Fruit fly (Drosophila melanogaster) whole organism, embryonic: ENCODE data around the gene CG6398.

ENCODE experiments used
- C15 ChIP-seq: fragments of 200-800 bp; sonication (Bioruptor generic); IDR thresholded peaks from 3 replicates; pipeline ENCODE4 v1.3.6; 2022; ENCODE audit warnings: missing biosample characterization, missing genetic modification characterization
- CG1024 ChIP-seq: fragments of 200-800 bp; sonication (Bioruptor generic); IDR thresholded peaks from 2 replicates; pipeline ENCODE4 v1.3.6; 2022; ENCODE audit warnings: missing biosample characterization, missing genetic modification characterization
- CG10543 ChIP-seq: fragments of 200-800 bp; sonication (Bioruptor generic); optimal IDR thresholded peaks from 3 replicates; lab custom pipeline; 2017; ENCODE audit warnings: missing biosample characterization, mild to moderate bottlenecking, missing genetic modification characterization, moderate library complexity
- CG10979 ChIP-seq: fragments of 200-800 bp; sonication (Bioruptor generic); optimal IDR thresholded peaks from 2 replicates; lab custom pipeline; 2018; ENCODE audit warnings: missing biosample characterization, mild to moderate bottlenecking, missing genetic modification characterization, moderate library complexity
- CG11085 ChIP-seq: fragments of 200-800 bp; sonication (Bioruptor generic); IDR thresholded peaks from 2 replicates; pipeline ENCODE4 v1.3.6; 2022; ENCODE audit warnings: missing biosample characterization, missing genetic modification characterization
- CG13424 ChIP-seq: fragments of 200-800 bp; sonication (Bioruptor generic); optimal IDR thresholded peaks from 2 replicates; lab custom pipeline; 2019; ENCODE audit warnings: missing biosample characterization, mild to moderate bottlenecking, missing genetic modification characterization, moderate library complexity
- CG17359 ChIP-seq: fragments of 200-800 bp; sonication (Bioruptor generic); optimal IDR thresholded peaks from 3 replicates; lab custom pipeline; 2018; ENCODE audit warnings: missing biosample characterization, mild to moderate bottlenecking, missing genetic modification characterization, moderate library complexity
- CG17829 ChIP-seq: fragments of 200-800 bp; optimal IDR thresholded peaks from 2 replicates; lab custom pipeline; 2019; ENCODE audit warnings: missing biosample characterization, mild to moderate bottlenecking, missing genetic modification characterization, moderate library complexity
- CG17912 ChIP-seq: fragments of 200-800 bp; sonication (Bioruptor generic); optimal IDR thresholded peaks from 2 replicates; lab custom pipeline; 2018; ENCODE audit warnings: missing biosample characterization, mild to moderate bottlenecking, missing genetic modification characterization
- CG2199 ChIP-seq: fragments of 200-800 bp; sonication (Bioruptor generic); IDR thresholded peaks from 3 replicates; pipeline ENCODE4 v1.3.6; 2022; ENCODE audit warnings: missing biosample characterization, missing genetic modification characterization
- CG2678 ChIP-seq: fragments of 200-800 bp; sonication (Bioruptor generic); optimal IDR thresholded peaks from 3 replicates; lab custom pipeline; 2019; ENCODE audit warnings: missing biosample characterization, mild to moderate bottlenecking, missing genetic modification characterization, moderate library complexity
- CG30403 ChIP-seq: fragments of 200-800 bp; sonication (Bioruptor generic); optimal IDR thresholded peaks from 3 replicates; lab custom pipeline; 2016; ENCODE audit warnings: missing biosample characterization, missing genetic modification characterization
- CG31365 ChIP-seq: fragments of 200-800 bp; sonication (Bioruptor generic); optimal IDR thresholded peaks from 2 replicates; lab custom pipeline; 2018; ENCODE audit warnings: missing biosample characterization, mild to moderate bottlenecking, missing genetic modification characterization
- CG32532 ChIP-seq: fragments of 200-800 bp; sonication (Bioruptor generic); IDR thresholded peaks from 2 replicates; pipeline ENCODE4 v1.3.6; 2022; ENCODE audit warnings: missing biosample characterization, missing genetic modification characterization
- CG33213 ChIP-seq: fragments of 200-800 bp; sonication (Bioruptor generic); optimal IDR thresholded peaks from 3 replicates; lab custom pipeline; 2016; ENCODE audit warnings: missing biosample characterization, missing genetic modification characterization
- CG3726 ChIP-seq: fragments of 200-800 bp; sonication (Bioruptor generic); IDR thresholded peaks from 3 replicates; pipeline ENCODE4, ENCODE4 v1.3.6; 2022; ENCODE audit warnings: missing biosample characterization, missing genetic modification characterization
- CG3847 ChIP-seq: fragments of 200-800 bp; sonication (Bioruptor generic); IDR thresholded peaks from 2 replicates; pipeline ENCODE4 v1.3.6; 2022; ENCODE audit warnings: missing biosample characterization, missing genetic modification characterization
- CG7372 ChIP-seq: fragments of 200-800 bp; sonication (Bioruptor generic); IDR thresholded peaks from 2 replicates; pipeline ENCODE4 v1.3.6; 2022; ENCODE audit warnings: missing biosample characterization, missing genetic modification characterization
- CG7786 ChIP-seq: fragments of 200-800 bp; sonication (Bioruptor generic); optimal IDR thresholded peaks from 2 replicates; lab custom pipeline; 2016; ENCODE audit warnings: missing biosample characterization, missing genetic modification characterization
- CG9932 ChIP-seq: fragments of 200-800 bp; sonication (Bioruptor generic); IDR thresholded peaks from 2 replicates; pipeline ENCODE4 v1.3.6; 2022; ENCODE audit warnings: missing biosample characterization, missing genetic modification characterization
- Dek ChIP-seq: fragments of 200-800 bp; sonication (Bioruptor generic); optimal IDR thresholded peaks from 3 replicates; lab custom pipeline; 2019; ENCODE audit warnings: missing biosample characterization, mild to moderate bottlenecking, missing genetic modification characterization, moderate library complexity
- Doc3 ChIP-seq: fragments of 200-800 bp; sonication (Bioruptor generic); IDR thresholded peaks from 3 replicates; pipeline ENCODE4 v1.3.6; 2022; ENCODE audit warnings: missing biosample characterization, missing genetic modification characterization; ENCODE audit not compliant: partially characterized antibody
- Hand ChIP-seq: fragments of 200-800 bp; sonication (Bioruptor generic); optimal IDR thresholded peaks from 2 replicates; lab custom pipeline; 2017; ENCODE audit warnings: mild to moderate bottlenecking, missing biosample characterization, missing genetic modification reagents, missing genetic modification characterization
- Lhr ChIP-seq: fragments of 200-800 bp; sonication (Bioruptor generic); optimal IDR thresholded peaks from 3 replicates; lab custom pipeline; 2017; ENCODE audit warnings: mild to moderate bottlenecking, missing biosample characterization, missing genetic modification reagents, missing genetic modification characterization
- Mes4 ChIP-seq: fragments of 200-800 bp; sonication (Bioruptor generic); optimal IDR thresholded peaks from 2 replicates; lab custom pipeline; 2016; ENCODE audit warnings: missing biosample characterization, missing genetic modification characterization
- Myb ChIP-seq: fragments of 200-800 bp; sonication (Bioruptor generic); optimal IDR thresholded peaks from 2 replicates; lab custom pipeline; 2016; ENCODE audit warnings: missing biosample characterization, missing genetic modification characterization
- Nf-YA ChIP-seq: fragments of 200-800 bp; sonication (Bioruptor generic); IDR thresholded peaks from 2 replicates; pipeline ENCODE4 v1.3.6; 2022; ENCODE audit warnings: missing biosample characterization, missing genetic modification characterization
- NfI ChIP-seq: fragments of 200-800 bp; sonication (Bioruptor generic); optimal IDR thresholded peaks from 3 replicates; lab custom pipeline; 2018; ENCODE audit warnings: missing biosample characterization, mild to moderate bottlenecking, missing genetic modification characterization, moderate library complexity
- Poxn ChIP-seq: fragments of 200-800 bp; sonication (Bioruptor generic); IDR thresholded peaks from 2 replicates; pipeline ENCODE4 v1.3.6; 2022; ENCODE audit warnings: missing biosample characterization, missing genetic modification characterization
- Ptx1 ChIP-seq: fragments of 200-800 bp; sonication (Bioruptor generic); IDR thresholded peaks from 2 replicates; pipeline ENCODE4 v1.3.6; 2022; ENCODE audit warnings: missing biosample characterization, missing genetic modification characterization
- Scr ChIP-seq: fragments of 200-800 bp; sonication (Bioruptor generic); IDR thresholded peaks from 2 replicates; pipeline ENCODE4 v1.3.6; 2022; ENCODE audit warnings: missing biosample characterization, missing genetic modification characterization; ENCODE audit not compliant: partially characterized antibody
- Sry-δ ChIP-seq: fragments of 200-800 bp; sonication (Bioruptor generic); optimal IDR thresholded peaks from 2 replicates; lab custom pipeline; 2016; ENCODE audit warnings: missing biosample characterization, missing genetic modification characterization
- aop ChIP-seq: fragments of 200-800 bp; sonication (Bioruptor generic); IDR thresholded peaks from 2 replicates; pipeline ENCODE4 v1.3.6; 2022; ENCODE audit warnings: missing biosample characterization, missing genetic modification characterization
- ase ChIP-seq: fragments of 200-800 bp; sonication (Bioruptor generic); IDR thresholded peaks from 3 replicates; pipeline ENCODE4 v1.3.6; 2022; ENCODE audit warnings: missing biosample characterization, missing genetic modification characterization
- bab2 ChIP-seq: fragments of 200-800 bp; sonication (Bioruptor generic); optimal IDR thresholded peaks from 2 replicates; lab custom pipeline; 2016; ENCODE audit warnings: missing biosample characterization, missing genetic modification characterization
- bbx ChIP-seq: fragments of 200-800 bp; sonication (Bioruptor generic); IDR thresholded peaks from 2 replicates; pipeline ENCODE4 v1.3.6; 2022; ENCODE audit warnings: missing biosample characterization, missing genetic modification characterization; ENCODE audit not compliant: partially characterized antibody
- cato ChIP-seq: fragments of 200-800 bp; sonication (Bioruptor generic); optimal IDR thresholded peaks from 2 replicates; lab custom pipeline; 2016; ENCODE audit warnings: missing biosample characterization, missing genetic modification characterization, borderline replicate concordance
- dmrt11E ChIP-seq: fragments of 200-800 bp; sonication (Bioruptor generic); optimal IDR thresholded peaks from 3 replicates; lab custom pipeline; 2018; ENCODE audit warnings: missing biosample characterization, mild to moderate bottlenecking, missing genetic modification characterization, moderate library complexity
- gsb ChIP-seq: fragments of 200-800 bp; sonication (Bioruptor generic); IDR thresholded peaks from 2 replicates; pipeline ENCODE4 v1.3.6; 2022; ENCODE audit warnings: missing biosample characterization, missing genetic modification characterization
- ken ChIP-seq: fragments of 200-800 bp; sonication (Bioruptor generic); IDR thresholded peaks from 3 replicates; pipeline ENCODE4 v1.3.6; 2022; ENCODE audit warnings: missing biosample characterization, missing genetic modification characterization
- pfk ChIP-seq: fragments of 200-800 bp; sonication (Bioruptor generic); optimal IDR thresholded peaks from 2 replicates; lab custom pipeline; 2018; ENCODE audit warnings: missing biosample characterization, mild to moderate bottlenecking, missing genetic modification characterization, moderate library complexity
- phol ChIP-seq: fragments of 200-800 bp; sonication (Bioruptor generic); optimal IDR thresholded peaks from 3 replicates; lab custom pipeline; 2018; ENCODE audit warnings: missing biosample characterization, mild to moderate bottlenecking, missing genetic modification characterization, moderate library complexity
- prd ChIP-seq, 3 experiments: fragments of >200 bp in 2 of 3; fragments of 200-800 bp in 1 of 3; sonication (Bioruptor generic) in 1 of 3; optimal IDR thresholded peaks in 2 of 3; IDR thresholded peaks in 1 of 3; 2 replicates in 2 of 3; 3 replicates in 1 of 3; pipeline versions ENCODE4 v1.3.6 to Lab custom; 2017 to 2022; ENCODE audit warnings: missing biosample characterization in 1 of 3, missing genetic modification characterization in 1 of 3
- rib ChIP-seq: fragments of 200-800 bp; sonication (Bioruptor generic); IDR thresholded peaks from 2 replicates; pipeline ENCODE4 v1.3.6; 2022; ENCODE audit warnings: missing biosample characterization, missing genetic modification characterization
- sd ChIP-seq: fragments of 200-800 bp; sonication (Bioruptor generic); optimal IDR thresholded peaks from 3 replicates; lab custom pipeline; 2018; ENCODE audit warnings: missing biosample characterization, mild to moderate bottlenecking, missing genetic modification characterization, moderate library complexity
- sim ChIP-seq: fragments of 200-800 bp; sonication (Bioruptor generic); IDR thresholded peaks from 2 replicates; pipeline ENCODE4 v1.3.6; 2022; ENCODE audit warnings: missing biosample characterization, missing genetic modification characterization
- sob ChIP-seq: fragments of 200-800 bp; sonication (Bioruptor generic); IDR thresholded peaks from 2 replicates; pipeline ENCODE4 v1.3.6; 2022; ENCODE audit warnings: missing biosample characterization, missing genetic modification characterization
- trem ChIP-seq: fragments of 200-800 bp; optimal IDR thresholded peaks from 3 replicates; lab custom pipeline; 2019; ENCODE audit warnings: missing biosample characterization, mild to moderate bottlenecking, missing genetic modification characterization, moderate library complexity
- unc-4 ChIP-seq: fragments of 200-800 bp; sonication (Bioruptor generic); IDR thresholded peaks from 2 replicates; pipeline ENCODE4 v1.3.6; 2022; ENCODE audit warnings: missing biosample characterization, missing genetic modification characterization; ENCODE audit not compliant: partially characterized antibody
- vvl ChIP-seq: fragments of 200-800 bp; sonication (Bioruptor generic); IDR thresholded peaks from 2 replicates; pipeline ENCODE4 v1.3.6; 2022; ENCODE audit warnings: missing biosample characterization, missing genetic modification characterization

Gene CG6398

DNA sequence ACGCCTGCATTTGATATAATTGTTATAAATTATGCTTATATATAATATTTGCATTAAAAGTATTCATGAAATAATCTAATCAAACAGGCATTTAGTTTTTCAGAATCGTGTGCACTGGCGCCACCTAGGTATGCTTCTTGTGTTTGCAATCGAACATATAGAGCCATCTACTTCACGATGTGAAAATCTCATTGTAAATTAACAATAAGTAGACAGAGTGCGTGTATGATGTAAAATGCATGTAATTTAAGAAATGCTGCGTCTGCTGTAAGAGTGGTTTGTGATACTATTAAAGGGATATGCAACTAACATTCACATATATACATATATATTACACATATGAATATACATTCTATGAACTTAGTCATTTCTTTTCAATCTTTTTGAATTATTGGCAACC, 10.4 kb upstream of the CG6398 start (continued):
- TF ChIP-seq Scr (GFP tag; lab: Robert Waterston, UW) (no peak), rib (GFP tag; lab: Robert Waterston, UW) (no peak), CG17912 (GFP tag; lab: Kevin White, UChicago) (peak; percentile 21), CG33213 (GFP tag; lab: Kevin White, UChicago) (peak; percentile 10), CG32532 (peak; percentile 68), Doc3 (GFP tag; lab: Robert Waterston, UW) (no peak), Mes4 (no peak), dmrt11E (tag; lab: Kevin White, UChicago) (peak; percentile 0), Sry-δ (GFP tag; lab: Kevin White, UChicago) (no peak), sob (GFP tag; lab: Robert Waterston, UW) (no peak), CG7372 (peak; percentile 7; the same call in 1 of the 2 replicates), CG31365 (peak; percentile 9), CG2199 (GFP tag; lab: Robert Waterston, UW) (peak; percentile 85; the same call in 1 of the 3 replicates), gsb (GFP tag; lab: Robert Waterston, UW) (no peak), sim (GFP tag; lab: Robert Waterston, UW) (no peak), cato (GFP tag; lab: Kevin White, UChicago) (no peak), trem (tag; lab: Kevin White, UChicago) (peak; percentile 30), prd (optimal IDR thresholded peaks at IDR 0.05; lab: Kevin White, UChicago) (no peak), prd (GFP tag; IDR thresholded peaks at IDR 0.05; lab: Robert Waterston, UW) (0 out of 3 replicates have a peak, but pooled peaks have one; percentile 26), ken (GFP tag; lab: Robert Waterston, UW) (no peak), Dek (tag; lab: Kevin White, UChicago) (peak; percentile 16), CG11085 (GFP tag; lab: Robert Waterston, UW) (peak; percentile 46; the same call in 1 of the 2 replicates), Myb (GFP tag; lab: Kevin White, UChicago) (peak; percentile 31), CG9932 (GFP tag; lab: Robert Waterston, UW) (peak; percentile 58), Ptx1 (peak; percentile 48; the same call in 1 of the 2 replicates), phol (tag; lab: Kevin White, UChicago) (peak; percentile 24), bab2 (GFP tag; lab: Kevin White, UChicago) (peak; percentile 3), Poxn (GFP tag; lab: Robert Waterston, UW) (no peak), CG13424 (tag; lab: Kevin White, UChicago) (peak; percentile 29), Nf-YA (GFP tag; lab: Robert Waterston, UW) (no peak), ase (0 out of 3 replicates have a peak, but pooled peaks have one; percentile 15), sd (tag; lab: Kevin White, UChicago) (peak; percentile 35), vvl (GFP tag; lab: Robert Waterston, UW) (peak; percentile 10; the same call in 1 of the 2 replicates), CG3847 (GFP tag; lab: Robert Waterston, UW) (peak; percentile 30), CG17829 (peak; percentile 36), pfk (GFP tag; lab: Kevin White, UChicago) (no peak), bbx (GFP tag; lab: Robert Waterston, UW) (0 out of 2 replicates have a peak, but pooled peaks have one; percentile 9), Hand (GFP tag; lab: Kevin White, UChicago) (no peak), CG7786 (GFP tag; lab: Kevin White, UChicago) (no peak), CG17359 (peak; percentile 24), NfI (GFP tag; lab: Kevin White, UChicago) (peak; percentile 22), CG2678 (tag; lab: Kevin White, UChicago) (peak; percentile 25), Lhr (GFP tag; lab: Kevin White, UChicago) (peak; percentile 56), CG3726 (GFP tag; lab: Robert Waterston, UW) (no peak), CG30403 (GFP tag; lab: Kevin White, UChicago) (peak; percentile 42), CG10543 (GFP tag; lab: Kevin White, UChicago) (no peak), aop (GFP tag; lab: Robert Waterston, UW) (no peak), C15 (GFP tag; lab: Robert Waterston, UW) (no peak), CG1024 (no peak), unc-4 (GFP tag; lab: Robert Waterston, UW) (no peak), CG10979 (peak; percentile 41)
